Worm (Caenorhabditis elegans) whole organism, young adult: ENCODE results near the gene srgp-1.
A peak's percentile ranks its signal among the peaks of the same experiment; 100 is the strongest.

Experiments
- B0336.3 ChIP-seq: fragments of 200-800 bp; sonication (Bioruptor generic); IDR thresholded peaks from 2 replicates; pipeline ENCODE4 v1.3.6; 2022; ENCODE audit warnings: missing genetic modification characterization, missing compliant biosample characterization
- C06A6.2 ChIP-seq: fragments of 200-800 bp; sonication (Bioruptor generic); conservative IDR thresholded peaks from 2 replicates; pipeline ENCODE4 v1.3.6; 2022; ENCODE audit warnings: missing genetic modification characterization, missing compliant biosample characterization
- T07F8.4 ChIP-seq: sonication (generic microtip); optimal IDR thresholded peaks from 2 replicates; lab custom pipeline; 2016; ENCODE audit warnings: mild to moderate bottlenecking, missing genetic modification characterization, moderate library complexity, missing compliant biosample characterization
- aptf-3 ChIP-seq: fragments of 200-800 bp; sonication (Bioruptor generic); IDR thresholded peaks from 2 replicates; pipeline ENCODE4 v1.3.6; 2022; ENCODE audit warnings: missing genetic modification characterization, missing compliant biosample characterization
- athp-1 ChIP-seq: sonication (generic microtip); optimal IDR thresholded peaks from 2 replicates; lab custom pipeline; 2017; ENCODE audit warnings: mild to moderate bottlenecking, missing genetic modification characterization, missing compliant biosample characterization
- bed-1 ChIP-seq: fragments of 200-800 bp; sonication (Bioruptor generic); IDR thresholded peaks from 2 replicates; pipeline ENCODE4 v1.3.6; 2022; ENCODE audit warnings: missing genetic modification reagents, missing genetic modification characterization, missing compliant biosample characterization
- cebp-2 ChIP-seq: fragments of 200-800 bp; sonication (Bioruptor generic); IDR thresholded peaks from 2 replicates; pipeline ENCODE4 v1.3.6; 2022; ENCODE audit warnings: missing genetic modification characterization, missing compliant biosample characterization
- ceh-40 ChIP-seq: fragments of 200-800 bp; sonication (Bioruptor generic); IDR thresholded peaks from 2 replicates; pipeline ENCODE4 v1.3.6; 2022; ENCODE audit warnings: missing genetic modification characterization, missing compliant biosample characterization
- dpl-1 ChIP-seq: fragments of 150-350 bp; optimal IDR thresholded peaks from 2 replicates; lab custom pipeline; 2014; ENCODE audit warnings: missing biosample characterization, missing genetic modification reagents, missing genetic modification characterization
- ekl-4 ChIP-seq: fragments of 200-800 bp; sonication (Bioruptor generic); IDR thresholded peaks from 2 replicates; pipeline ENCODE4 v1.3.6; 2022; ENCODE audit warnings: missing genetic modification reagents, missing genetic modification characterization, missing compliant biosample characterization
- nfya-2 ChIP-seq: fragments of 200-800 bp; sonication (Bioruptor generic); IDR thresholded peaks from 2 replicates; pipeline ENCODE4 v1.3.6; 2022; ENCODE audit warnings: missing genetic modification reagents, missing genetic modification characterization, missing compliant biosample characterization
- snpc-3.4 ChIP-seq: sonication (generic microtip); optimal IDR thresholded peaks from 2 replicates; lab custom pipeline; 2017; ENCODE audit warnings: missing genetic modification characterization, mild to moderate bottlenecking, missing compliant biosample characterization, antibody characterized with exemption, moderate library complexity, missing genotype, missing genetic modification reagents
- snpc-4 ChIP-seq, 5 experiments: fragments of 150-350 bp in 1 of 5; sonication (generic microtip) in 4 of 5; optimal IDR thresholded peaks; 2 replicates each; lab custom pipeline; 2014 to 2018; ENCODE audit warnings: missing genetic modification characterization in 5 of 5, missing biosample characterization in 3 of 5, antibody characterized with exemption in 2 of 5, mild to moderate bottlenecking in 2 of 5, missing compliant biosample characterization in 2 of 5, missing genotype in 2 of 5, moderate library complexity in 2 of 5, missing genetic modification reagents in 1 of 5

- TF ChIP-seq nfya-2 (GFP tag; lab: Robert Waterston, UW) (no peak), athp-1 (no peak), dpl-1 (peak; percentile 21), aptf-3 (GFP tag; lab: Robert Waterston, UW) (0 out of 2 replicates have a peak, but pooled peaks have one; percentile 59), C06A6.2 (GFP tag; lab: Robert Waterston, UW) (no peak), B0336.3 (no peak), cebp-2 (0 out of 2 replicates have a peak, but pooled peaks have one; percentile 71), ekl-4 (GFP tag; lab: Robert Waterston, UW) (peak; percentile 64; the same call in 1 of the 2 replicates), snpc-3.4 (tag; lab: Kevin White, UChicago) (peak; percentile 88), bed-1 (no peak), T07F8.4 (tag; lab: Kevin White, UChicago) (peak; percentile 82), ceh-40 (GFP tag; lab: Robert Waterston, UW) (no peak; the same call in 1 of the 2 replicates), snpc-4 (GFP tag; optimal IDR thresholded peaks at IDR 0.05; lab: Kevin White, UChicago) (peak; percentile 79), snpc-4 (tag; optimal IDR thresholded peaks at IDR 0.05; lab: Kevin White, UChicago) (peak in 3 of 4 experiments; percentile 65 to 85 (median 81))
These were observed 20.6 kb upstream of the srgp-1 start for ce11 chrIV:11549694-11550093.
